Fruit fly (Drosophila melanogaster) whole organism, prepupa: ENCODE results near the gene Patj.

Experiments
- Met ChIP-seq: fragments of 200-800 bp; sonication (Bioruptor generic); optimal IDR thresholded peaks from 3 replicates; lab custom pipeline; 2016; ENCODE audit warnings: missing biosample characterization, missing genetic modification characterization
- fd59A ChIP-seq: fragments of 200-800 bp; sonication (Bioruptor generic); optimal IDR thresholded peaks from 2 replicates; lab custom pipeline; 2017; ENCODE audit warnings: missing biosample characterization, mild to moderate bottlenecking, missing genetic modification characterization, missing genetic modification reagents
- svp ChIP-seq: fragments of 200-800 bp; sonication (Bioruptor generic); peaks from one replicate; lab custom pipeline; 2016; ENCODE audit warnings: missing biosample characterization, missing genetic modification characterization

DNA sequence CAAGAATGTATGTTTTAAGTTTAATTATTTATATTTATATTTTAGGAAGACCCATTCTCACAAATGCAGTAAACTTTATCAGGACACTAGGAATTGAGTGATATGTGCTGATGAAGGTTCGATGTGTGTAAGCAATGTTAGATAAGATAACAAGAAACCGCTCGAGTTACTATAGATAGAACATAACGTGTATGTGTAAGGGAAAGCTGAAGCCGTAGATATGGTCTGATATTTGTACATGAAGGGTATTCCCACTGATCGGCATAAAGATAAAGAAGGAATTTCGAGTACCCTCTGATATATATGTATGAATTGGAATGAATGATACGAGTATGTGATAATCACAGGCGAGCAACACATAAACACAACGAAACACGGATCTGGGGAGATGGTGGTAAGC is 14.5 kb upstream of the Patj start:
- no peak for TF ChIP-seq fd59A (GFP tag; lab: Kevin White, UChicago)
- no peak for TF ChIP-seq Met (GFP tag; lab: Kevin White, UChicago)
- TF ChIP-seq svp (GFP tag; lab: Kevin White, UChicago), result no peak
